Fruit fly (Drosophila melanogaster): Measurements from ENCODE around the gene sas.

dm6 chr3R:7138058-7138457, 24.6 kb upstream of the sas start:
- TF ChIP-seq Ada2b (GFP tag; IDR thresholded peaks at IDR 0.05) (no peak), CG1233 (GFP tag; optimal IDR thresholded peaks at IDR 0.05) (no peak), crol (GFP tag; IDR thresholded peaks at IDR 0.05) (no peak), chn (GFP tag; optimal IDR thresholded peaks at IDR 0.05) (no peak), CG2116 (GFP tag; optimal IDR thresholded peaks at IDR 0.05) (no peak), TFAM (GFP tag; optimal IDR thresholded peaks at IDR 0.05) (no peak), ftz-f1 (GFP tag; optimal IDR thresholded peaks at IDR 0.05) (no peak), sens-2 (GFP tag; IDR thresholded peaks at IDR 0.05) (no peak), gsb (GFP tag; IDR thresholded peaks at IDR 0.05) (no peak), psq (GFP tag; optimal IDR thresholded peaks at IDR 0.05) (no peak), CG13123 (GFP tag; optimal IDR thresholded peaks at IDR 0.05) (no peak), toy (GFP tag; IDR thresholded peaks at IDR 0.05) (no peak), sima (GFP tag; optimal IDR thresholded peaks at IDR 0.05) (no peak), zen2 (GFP tag; IDR thresholded peaks at IDR 0.05; ENCODE audit: partially characterized antibody) (no peak)

All from whole organism, embryonic.